Fruit fly (Drosophila melanogaster) whole organism, embryonic: Measurements from ENCODE around the gene Mis12.
A peak's percentile ranks its signal among the peaks of the same experiment; 100 is the strongest.

Source experiments
- Blimp-1 ChIP-seq: fragments of 200-800 bp; sonication (Bioruptor generic); optimal IDR thresholded peaks from 3 replicates; lab custom pipeline; 2018; ENCODE audit warnings: missing biosample characterization, missing genetic modification characterization, mild to moderate bottlenecking, moderate library complexity, missing genetic modification reagents
- CG1024 ChIP-seq: fragments of 200-800 bp; sonication (Bioruptor generic); IDR thresholded peaks from 2 replicates; pipeline ENCODE4 v1.3.6; 2022; ENCODE audit warnings: missing biosample characterization, missing genetic modification characterization
- CG10654 ChIP-seq: fragments of 200-800 bp; sonication (Bioruptor generic); optimal IDR thresholded peaks from 2 replicates; lab custom pipeline; 2016; ENCODE audit warnings: missing biosample characterization, missing genetic modification characterization
- CG11504 ChIP-seq: fragments of 200-800 bp; sonication (Bioruptor generic); optimal IDR thresholded peaks from 3 replicates; lab custom pipeline; 2019; ENCODE audit warnings: missing biosample characterization, mild to moderate bottlenecking, missing genetic modification characterization, moderate library complexity
- CG13123 ChIP-seq: fragments of 200-800 bp; sonication (Bioruptor generic); optimal IDR thresholded peaks from 2 replicates; lab custom pipeline; 2016; ENCODE audit warnings: missing biosample characterization, missing genetic modification characterization
- CG14667 ChIP-seq: fragments of 200-800 bp; sonication (Bioruptor generic); IDR thresholded peaks from 2 replicates; pipeline ENCODE4 v1.3.6; 2022; ENCODE audit warnings: missing biosample characterization, missing genetic modification characterization
- CG15269 ChIP-seq: fragments of 200-800 bp; sonication (Bioruptor generic); optimal IDR thresholded peaks from 2 replicates; lab custom pipeline; 2018; ENCODE audit warnings: missing biosample characterization, mild to moderate bottlenecking, missing genetic modification characterization, moderate library complexity
- CG15696 ChIP-seq: fragments of 200-800 bp; sonication (Bioruptor generic); optimal IDR thresholded peaks from 2 replicates; lab custom pipeline; 2019; ENCODE audit warnings: missing biosample characterization, mild to moderate bottlenecking, missing genetic modification characterization, moderate library complexity
- CG2116 ChIP-seq: fragments of 200-800 bp; sonication (Bioruptor generic); optimal IDR thresholded peaks from 3 replicates; lab custom pipeline; 2018; ENCODE audit warnings: missing biosample characterization, mild to moderate bottlenecking, missing genetic modification characterization
- CG2678 ChIP-seq: fragments of 200-800 bp; sonication (Bioruptor generic); optimal IDR thresholded peaks from 3 replicates; lab custom pipeline; 2019; ENCODE audit warnings: missing biosample characterization, mild to moderate bottlenecking, missing genetic modification characterization, moderate library complexity
- CG30431 ChIP-seq: fragments of 200-800 bp; sonication (Bioruptor generic); optimal IDR thresholded peaks from 2 replicates; lab custom pipeline; 2017; ENCODE audit warnings: missing biosample characterization, missing genetic modification characterization
- CG4282 ChIP-seq: fragments of 200-800 bp; sonication (Bioruptor generic); optimal IDR thresholded peaks from 2 replicates; lab custom pipeline; 2016; ENCODE audit warnings: missing biosample characterization, missing genetic modification characterization
- CG8388 ChIP-seq: fragments of 200-800 bp; sonication (Bioruptor generic); optimal IDR thresholded peaks from 2 replicates; lab custom pipeline; 2019; ENCODE audit warnings: missing biosample characterization, mild to moderate bottlenecking, missing genetic modification characterization, moderate library complexity
- CG8765 ChIP-seq: fragments of 200-800 bp; sonication (Bioruptor generic); IDR thresholded peaks from 2 replicates; pipeline ENCODE4 v1.3.6; 2022; ENCODE audit warnings: missing biosample characterization, missing genetic modification characterization
- CG8944 ChIP-seq: fragments of 200-800 bp; sonication (Bioruptor generic); optimal IDR thresholded peaks from 3 replicates; lab custom pipeline; 2016; ENCODE audit warnings: missing biosample characterization, missing genetic modification characterization
- Dip3 ChIP-seq: fragments of 200-800 bp; sonication (Bioruptor generic); optimal IDR thresholded peaks from 3 replicates; lab custom pipeline; 2016; ENCODE audit warnings: missing biosample characterization, missing genetic modification characterization
- Dll ChIP-seq: fragments of 200-800 bp; sonication (Bioruptor generic); IDR thresholded peaks from 4 replicates; pipeline ENCODE4 v1.3.6; 2022; ENCODE audit warnings: missing biosample characterization, missing genetic modification characterization; ENCODE audit not compliant: partially characterized antibody
- Drgx ChIP-seq: fragments of 200-800 bp; sonication (Bioruptor generic); IDR thresholded peaks from 2 replicates; pipeline ENCODE4 v1.3.6; 2022; ENCODE audit warnings: missing biosample characterization, missing genetic modification characterization
- Hr51 ChIP-seq, 2 experiments: fragments of 200-800 bp; sonication (Bioruptor generic); optimal IDR thresholded peaks; 2 replicates in 1 of 2; 3 replicates in 1 of 2; lab custom pipeline; 2016 to 2018; ENCODE audit warnings: missing biosample characterization in 2 of 2, missing genetic modification characterization in 2 of 2, mild to moderate bottlenecking in 1 of 2, moderate library complexity in 1 of 2
- Lhr ChIP-seq: fragments of 200-800 bp; sonication (Bioruptor generic); optimal IDR thresholded peaks from 3 replicates; lab custom pipeline; 2017; ENCODE audit warnings: mild to moderate bottlenecking, missing biosample characterization, missing genetic modification reagents, missing genetic modification characterization
- Max ChIP-seq: fragments of 200-800 bp; sonication (Bioruptor generic); optimal IDR thresholded peaks from 2 replicates; lab custom pipeline; 2016; ENCODE audit warnings: missing biosample characterization, mild to moderate bottlenecking, missing genetic modification characterization
- Med ChIP-seq: fragments of 200-800 bp; sonication (Bioruptor generic); peaks from one replicate; lab custom pipeline; 2016; ENCODE audit warnings: missing biosample characterization, missing genetic modification characterization, mild to moderate bottlenecking, inconsistent platforms, moderate library complexity
- Meics ChIP-seq: fragments of 200-800 bp; sonication (Bioruptor generic); optimal IDR thresholded peaks from 2 replicates; lab custom pipeline; 2017; ENCODE audit warnings: missing biosample characterization, mild to moderate bottlenecking, missing genetic modification characterization
- Myb ChIP-seq: fragments of 200-800 bp; sonication (Bioruptor generic); optimal IDR thresholded peaks from 2 replicates; lab custom pipeline; 2016; ENCODE audit warnings: missing biosample characterization, missing genetic modification characterization
- Nf-YA ChIP-seq: fragments of 200-800 bp; sonication (Bioruptor generic); IDR thresholded peaks from 2 replicates; pipeline ENCODE4 v1.3.6; 2022; ENCODE audit warnings: missing biosample characterization, missing genetic modification characterization
- NfI ChIP-seq: fragments of 200-800 bp; sonication (Bioruptor generic); optimal IDR thresholded peaks from 3 replicates; lab custom pipeline; 2018; ENCODE audit warnings: missing biosample characterization, mild to moderate bottlenecking, missing genetic modification characterization, moderate library complexity
- Oli ChIP-seq: fragments of 200-800 bp; sonication (Bioruptor generic); optimal IDR thresholded peaks from 2 replicates; lab custom pipeline; 2018; ENCODE audit warnings: missing biosample characterization, mild to moderate bottlenecking, missing genetic modification characterization, moderate library complexity
- Rfx ChIP-seq: fragments of 200-800 bp; sonication (Bioruptor generic); IDR thresholded peaks from 2 replicates; pipeline ENCODE4 v1.3.6; 2022; ENCODE audit warnings: missing biosample characterization, missing genetic modification characterization
- Sox100B ChIP-seq: fragments of 200-800 bp; sonication (Bioruptor generic); optimal IDR thresholded peaks from 3 replicates; lab custom pipeline; 2018; ENCODE audit warnings: missing biosample characterization, mild to moderate bottlenecking, missing genetic modification characterization
- Sox102F ChIP-seq: fragments of 200-800 bp; sonication (Bioruptor generic); optimal IDR thresholded peaks from 2 replicates; lab custom pipeline; 2018; ENCODE audit warnings: missing biosample characterization, mild to moderate bottlenecking, missing genetic modification characterization, moderate library complexity
- ash1 ChIP-seq: fragments of 200-800 bp; sonication (Bioruptor generic); optimal IDR thresholded peaks from 2 replicates; lab custom pipeline; 2018; ENCODE audit warnings: missing biosample characterization, mild to moderate bottlenecking, missing genetic modification characterization
- bsh ChIP-seq, 2 experiments: fragments of 200-800 bp; sonication (Bioruptor generic); optimal IDR thresholded peaks; 2 replicates each; lab custom pipeline; 2017 to 2018; ENCODE audit warnings: mild to moderate bottlenecking in 2 of 2, missing biosample characterization in 2 of 2, missing genetic modification characterization in 2 of 2, moderate library complexity in 1 of 2
- dmrt99B ChIP-seq: fragments of 200-800 bp; sonication (Bioruptor generic); optimal IDR thresholded peaks from 2 replicates; lab custom pipeline; 2018; ENCODE audit warnings: missing biosample characterization, mild to moderate bottlenecking, missing genetic modification characterization, moderate library complexity
- dysf ChIP-seq: fragments of 200-800 bp; sonication (Bioruptor generic); IDR thresholded peaks from 3 replicates; pipeline ENCODE4 v1.3.6; 2022; ENCODE audit warnings: missing biosample characterization, missing genetic modification characterization
- en ChIP-seq: fragments of 200-800 bp; sonication (Bioruptor generic); optimal IDR thresholded peaks from 2 replicates; lab custom pipeline; 2016; ENCODE audit warnings: missing biosample characterization, missing genetic modification characterization
- gem ChIP-seq: fragments of 200-800 bp; sonication (Bioruptor generic); optimal IDR thresholded peaks from 2 replicates; lab custom pipeline; 2019; ENCODE audit warnings: missing biosample characterization, mild to moderate bottlenecking, missing genetic modification characterization, moderate library complexity
- jing ChIP-seq: fragments of 200-800 bp; sonication (Bioruptor generic); optimal IDR thresholded peaks from 2 replicates; lab custom pipeline; 2018; ENCODE audit warnings: missing biosample characterization, mild to moderate bottlenecking, missing genetic modification characterization
- ranshi ChIP-seq: fragments of 200-800 bp; sonication (Bioruptor generic); IDR thresholded peaks from 2 replicates; pipeline ENCODE4 v1.3.6; 2022; ENCODE audit warnings: missing biosample characterization, missing genetic modification characterization
- sens ChIP-seq: fragments of 200-800 bp; sonication (Bioruptor generic); peaks from one replicate; lab custom pipeline; 2016; ENCODE audit warnings: missing biosample characterization, missing genetic modification characterization
- sim ChIP-seq: fragments of 200-800 bp; sonication (Bioruptor generic); IDR thresholded peaks from 2 replicates; pipeline ENCODE4 v1.3.6; 2022; ENCODE audit warnings: missing biosample characterization, missing genetic modification characterization
- slbo ChIP-seq: fragments of 200-800 bp; sonication (Bioruptor generic); IDR thresholded peaks from 2 replicates; pipeline ENCODE4 v1.3.6; 2022; ENCODE audit warnings: missing biosample characterization, missing genetic modification characterization
- sqz ChIP-seq: fragments of 200-800 bp; sonication (Bioruptor generic); optimal IDR thresholded peaks from 3 replicates; lab custom pipeline; 2018; ENCODE audit warnings: missing biosample characterization, mild to moderate bottlenecking, missing genetic modification characterization
- tna ChIP-seq: fragments of 200-800 bp; sonication (Bioruptor generic); IDR thresholded peaks from 2 replicates; pipeline ENCODE4 v1.3.6; 2022; ENCODE audit warnings: missing biosample characterization, missing genetic modification characterization; ENCODE audit not compliant: partially characterized antibody
- toy ChIP-seq: fragments of 200-800 bp; sonication (Bioruptor generic); IDR thresholded peaks from 2 replicates; pipeline ENCODE4 v1.3.6; 2022; ENCODE audit warnings: missing biosample characterization, missing genetic modification characterization
- usp ChIP-seq: fragments of >200 bp; optimal IDR thresholded peaks from 2 replicates; lab custom pipeline; 2017; ENCODE audit warnings: missing biosample characterization, missing genetic modification characterization

Mis12 gene

dm6 chr3L:7006421-7006820 lies 37.6 kb upstream of the Mis12 start:
- TF ChIP-seq en (no peak), Hr51 (GFP tag; optimal IDR thresholded peaks at IDR 0.05; lab: Kevin White, UChicago) (peak in 1 of 2 experiments; percentile 6), Sox102F (GFP tag; lab: Kevin White, UChicago) (peak; percentile 51), tna (GFP tag; lab: Robert Waterston, UW) (no peak), gem (tag; lab: Kevin White, UChicago) (peak; percentile 30), bsh (GFP tag; optimal IDR thresholded peaks at IDR 0.05; lab: Kevin White, UChicago) (peak in 1 of 2 experiments; percentile 25), CG8765 (no peak), Blimp-1 (GFP tag; lab: Kevin White, UChicago) (peak; percentile 42), Oli (tag; lab: Kevin White, UChicago) (peak; percentile 4), CG8388 (GFP tag; lab: Kevin White, UChicago) (no peak)

DNA sequence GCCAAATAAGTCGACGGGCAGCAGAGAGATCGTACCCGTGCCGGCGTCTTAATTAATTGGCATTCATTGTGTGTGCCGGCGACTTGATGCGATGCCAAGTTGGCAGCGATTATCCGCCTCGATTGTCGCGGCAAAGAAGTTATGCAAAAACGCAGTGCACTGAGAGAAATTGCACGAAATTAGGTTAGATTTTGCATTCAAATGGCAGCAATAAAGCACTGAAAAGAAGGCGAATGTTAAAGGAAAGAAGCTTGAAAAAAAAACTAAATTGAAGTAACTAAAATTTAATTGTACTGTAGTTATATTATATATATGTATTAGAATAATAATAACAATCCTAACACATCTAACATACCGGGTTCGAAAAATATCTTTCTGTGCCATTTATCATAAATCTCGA lies 34.3 kb upstream of the Mis12 start:
- TF ChIP-seq sim (GFP tag; lab: Robert Waterston, UW) (no peak), CG10654 (GFP tag; lab: Kevin White, UChicago) (no peak), NfI (GFP tag; lab: Kevin White, UChicago) (no peak), Rfx (GFP tag; lab: Robert Waterston, UW) (peak; percentile 36; the same call in 1 of the 2 replicates), ranshi (GFP tag; lab: Robert Waterston, UW) (no peak), dmrt99B (tag; lab: Kevin White, UChicago) (peak; percentile 26), CG4282 (no peak), ash1 (GFP tag; lab: Kevin White, UChicago) (no peak), dysf (GFP tag; lab: Robert Waterston, UW) (peak; percentile 55; the same call in 2 of the 3 replicates), Sox102F (GFP tag; lab: Kevin White, UChicago) (peak; percentile 22), Meics (no peak), Myb (GFP tag; lab: Kevin White, UChicago) (no peak), usp (no peak), CG2116 (GFP tag; lab: Kevin White, UChicago) (no peak), Dll (GFP tag; lab: Robert Waterston, UW) (no peak), sens (GFP tag; lab: Kevin White, UChicago) (no peak), CG11504 (peak; percentile 21), Hr51 (GFP tag; optimal IDR thresholded peaks at IDR 0.05; lab: Kevin White, UChicago) (peak in 1 of 2 experiments; percentile 39), gem (tag; lab: Kevin White, UChicago) (peak; percentile 17), Med (peak; percentile 19), jing (GFP tag; lab: Kevin White, UChicago) (no peak), CG15696 (tag; lab: Kevin White, UChicago) (no peak), CG15269 (peak; percentile 37), CG2678 (tag; lab: Kevin White, UChicago) (peak; percentile 3), Dip3 (GFP tag; lab: Kevin White, UChicago) (no peak), Nf-YA (GFP tag; lab: Robert Waterston, UW) (no peak), CG14667 (no peak), Sox100B (no peak), CG1024 (no peak), CG30431 (GFP tag; lab: Kevin White, UChicago) (no peak), slbo (GFP tag; lab: Robert Waterston, UW) (peak; percentile 23; the same call in 1 of the 2 replicates), Lhr (GFP tag; lab: Kevin White, UChicago) (no peak), Max (GFP tag; lab: Kevin White, UChicago) (no peak), CG8944 (GFP tag; lab: Kevin White, UChicago) (no peak), toy (GFP tag; lab: Robert Waterston, UW) (no peak), sqz (no peak), CG13123 (GFP tag; lab: Kevin White, UChicago) (no peak), Drgx (GFP tag; lab: Robert Waterston, UW) (peak; percentile 24; the same call in 1 of the 2 replicates)
